Fruit fly (Drosophila melanogaster) whole organism, embryonic: ENCODE measurements around the gene Acp76A.

Source experiments
- Ada2b ChIP-seq: fragments of 200-800 bp; sonication (Bioruptor generic); IDR thresholded peaks from 2 replicates; pipeline ENCODE4 v1.3.6; 2022; ENCODE audit warnings: missing biosample characterization, missing genetic modification characterization
- Blimp-1 ChIP-seq: fragments of 200-800 bp; sonication (Bioruptor generic); optimal IDR thresholded peaks from 3 replicates; lab custom pipeline; 2018; ENCODE audit warnings: missing biosample characterization, missing genetic modification characterization, mild to moderate bottlenecking, moderate library complexity, missing genetic modification reagents
- CG11093 ChIP-seq: fragments of 200-800 bp; sonication (Bioruptor generic); IDR thresholded peaks from 3 replicates; pipeline ENCODE4 v1.3.6; 2022; ENCODE audit warnings: missing biosample characterization, missing genetic modification characterization
- CG11504 ChIP-seq: fragments of 200-800 bp; sonication (Bioruptor generic); optimal IDR thresholded peaks from 3 replicates; lab custom pipeline; 2019; ENCODE audit warnings: missing biosample characterization, mild to moderate bottlenecking, missing genetic modification characterization, moderate library complexity
- CG12219 ChIP-seq: fragments of 200-800 bp; sonication (Bioruptor generic); optimal IDR thresholded peaks from 3 replicates; lab custom pipeline; 2018; ENCODE audit warnings: missing biosample characterization, mild to moderate bottlenecking, missing genetic modification characterization
- CG1603 ChIP-seq: fragments of 200-800 bp; sonication (Bioruptor generic); optimal IDR thresholded peaks from 2 replicates; lab custom pipeline; 2019; ENCODE audit warnings: missing biosample characterization, mild to moderate bottlenecking, missing genetic modification characterization, moderate library complexity
- CG17612 ChIP-seq: fragments of 200-800 bp; sonication (Bioruptor generic); IDR thresholded peaks from 2 replicates; pipeline ENCODE4 v1.3.6; 2022; ENCODE audit warnings: missing biosample characterization, missing genetic modification characterization
- CG18011 ChIP-seq: fragments of 200-800 bp; sonication (Bioruptor generic); optimal IDR thresholded peaks from 2 replicates; lab custom pipeline; 2017; ENCODE audit warnings: missing biosample characterization, missing genetic modification characterization, mild to moderate bottlenecking, moderate library complexity, missing genotype
- CG1832 ChIP-seq: fragments of 200-800 bp; sonication (Bioruptor generic); optimal IDR thresholded peaks from 2 replicates; lab custom pipeline; 2017; ENCODE audit warnings: missing biosample characterization, mild to moderate bottlenecking, missing genetic modification characterization, inconsistent platforms
- CG2129 ChIP-seq: fragments of 200-800 bp; sonication (Bioruptor generic); IDR thresholded peaks from 2 replicates; pipeline ENCODE4 v1.3.6; 2022; ENCODE audit warnings: missing biosample characterization, missing genetic modification characterization; ENCODE audit not compliant: partially characterized antibody
- CG43689 ChIP-seq: fragments of 200-800 bp; sonication (Bioruptor generic); IDR thresholded peaks from 2 replicates; pipeline ENCODE4 v1.3.6; 2022; ENCODE audit warnings: missing biosample characterization, missing genetic modification characterization
- CG4707 ChIP-seq: fragments of 200-800 bp; sonication (Bioruptor generic); optimal IDR thresholded peaks from 2 replicates; lab custom pipeline; 2018; ENCODE audit warnings: missing biosample characterization, mild to moderate bottlenecking, missing genetic modification characterization, moderate library complexity
- CG4730 ChIP-seq: fragments of 200-800 bp; sonication (Bioruptor generic); IDR thresholded peaks from 2 replicates; pipeline ENCODE4 v1.3.6; 2022; ENCODE audit warnings: missing biosample characterization, missing genetic modification characterization
- CG6175 ChIP-seq: fragments of 200-800 bp; sonication (Bioruptor generic); IDR thresholded peaks from 3 replicates; pipeline ENCODE4 v1.3.6; 2022; ENCODE audit warnings: missing biosample characterization, missing genetic modification characterization
- CG7372 ChIP-seq: fragments of 200-800 bp; sonication (Bioruptor generic); IDR thresholded peaks from 2 replicates; pipeline ENCODE4 v1.3.6; 2022; ENCODE audit warnings: missing biosample characterization, missing genetic modification characterization
- CG7556 ChIP-seq: fragments of 200-800 bp; sonication (Bioruptor generic); optimal IDR thresholded peaks from 2 replicates; lab custom pipeline; 2017; ENCODE audit warnings: missing biosample characterization, mild to moderate bottlenecking, missing genetic modification characterization
- CG8089 ChIP-seq: fragments of 200-800 bp; sonication (Bioruptor generic); optimal IDR thresholded peaks from 3 replicates; lab custom pipeline; 2016; ENCODE audit warnings: missing biosample characterization, missing genetic modification characterization
- CG8359 ChIP-seq: fragments of 200-800 bp; sonication (Bioruptor generic); optimal IDR thresholded peaks from 2 replicates; lab custom pipeline; 2017; ENCODE audit warnings: missing biosample characterization, mild to moderate bottlenecking, missing genetic modification characterization, borderline replicate concordance
- CG9817 ChIP-seq: fragments of 200-800 bp; sonication (Bioruptor generic); optimal IDR thresholded peaks from 2 replicates; lab custom pipeline; 2018; ENCODE audit warnings: missing biosample characterization, mild to moderate bottlenecking, missing genetic modification characterization, moderate library complexity
- Dll ChIP-seq: fragments of 200-800 bp; sonication (Bioruptor generic); IDR thresholded peaks from 4 replicates; pipeline ENCODE4 v1.3.6; 2022; ENCODE audit warnings: missing biosample characterization, missing genetic modification characterization; ENCODE audit not compliant: partially characterized antibody
- Eip74EF ChIP-seq, 2 experiments: fragments of 200-800 bp in 1 of 2; fragments of >200 bp in 1 of 2; sonication (Bioruptor generic) in 1 of 2; optimal IDR thresholded peaks; 2 replicates each; lab custom pipeline; 2017 to 2019; ENCODE audit warnings: missing biosample characterization in 2 of 2, missing genetic modification characterization in 2 of 2, mild to moderate bottlenecking in 1 of 2, moderate library complexity in 1 of 2
- MTF-1 ChIP-seq: fragments of 200-800 bp; sonication (Bioruptor generic); optimal IDR thresholded peaks from 2 replicates; lab custom pipeline; 2018; ENCODE audit warnings: missing biosample characterization, mild to moderate bottlenecking, missing genetic modification characterization, borderline replicate concordance
- Nf-YB ChIP-seq: fragments of 200-800 bp; sonication (Bioruptor generic); optimal IDR thresholded peaks from 3 replicates; lab custom pipeline; 2019; ENCODE audit warnings: missing biosample characterization, mild to moderate bottlenecking, missing genetic modification characterization, moderate library complexity
- NfI ChIP-seq: fragments of 200-800 bp; sonication (Bioruptor generic); optimal IDR thresholded peaks from 3 replicates; lab custom pipeline; 2018; ENCODE audit warnings: missing biosample characterization, mild to moderate bottlenecking, missing genetic modification characterization, moderate library complexity
- Opbp ChIP-seq: fragments of 200-800 bp; sonication (Bioruptor generic); IDR thresholded peaks from 3 replicates; pipeline ENCODE4 v1.3.6; 2022; ENCODE audit warnings: missing biosample characterization, missing genetic modification characterization; ENCODE audit not compliant: partially characterized antibody
- Ssrp ChIP-seq: fragments of 200-800 bp; sonication (Bioruptor generic); optimal IDR thresholded peaks from 2 replicates; lab custom pipeline; 2018; ENCODE audit warnings: missing biosample characterization, mild to moderate bottlenecking, missing genetic modification characterization, moderate library complexity
- Xbp1 ChIP-seq: fragments of 200-800 bp; sonication (Bioruptor generic); optimal IDR thresholded peaks from 3 replicates; lab custom pipeline; 2016; ENCODE audit warnings: missing biosample characterization, mild to moderate bottlenecking, missing genetic modification characterization
- al ChIP-seq: fragments of 200-800 bp; sonication (Bioruptor generic); IDR thresholded peaks from 2 replicates; pipeline ENCODE4 v1.3.6; 2022; ENCODE audit warnings: missing biosample characterization, missing genetic modification characterization
- ash1 ChIP-seq: fragments of 200-800 bp; sonication (Bioruptor generic); optimal IDR thresholded peaks from 2 replicates; lab custom pipeline; 2018; ENCODE audit warnings: missing biosample characterization, mild to moderate bottlenecking, missing genetic modification characterization
- az2 ChIP-seq: fragments of 200-800 bp; sonication (Bioruptor generic); optimal IDR thresholded peaks from 3 replicates; lab custom pipeline; 2016; ENCODE audit warnings: missing biosample characterization, missing genetic modification characterization
- cg ChIP-seq: fragments of 200-800 bp; sonication (Bioruptor generic); optimal IDR thresholded peaks from 3 replicates; lab custom pipeline; 2019; ENCODE audit warnings: missing biosample characterization, mild to moderate bottlenecking, missing genetic modification characterization, moderate library complexity
- danr ChIP-seq: fragments of 200-800 bp; sonication (Bioruptor generic); IDR thresholded peaks from 2 replicates; pipeline ENCODE4 v1.3.6; 2022; ENCODE audit warnings: missing biosample characterization, missing genetic modification characterization
- dm ChIP-seq: fragments of 200-800 bp; sonication (Bioruptor generic); optimal IDR thresholded peaks from 3 replicates; lab custom pipeline; 2016; ENCODE audit warnings: missing biosample characterization, missing genetic modification characterization
- dpn ChIP-seq, 2 experiments: fragments of 200-800 bp; sonication (Bioruptor generic); optimal IDR thresholded peaks; 3 replicates each; lab custom pipeline; 2016; ENCODE audit warnings: missing biosample characterization in 2 of 2, missing genetic modification characterization in 2 of 2
- exex ChIP-seq: fragments of 200-800 bp; sonication (Bioruptor generic); optimal IDR thresholded peaks from 4 replicates; lab custom pipeline; 2018; ENCODE audit warnings: missing biosample characterization, mild to moderate bottlenecking, missing genetic modification characterization, moderate library complexity
- fd3F ChIP-seq: fragments of 200-800 bp; sonication (Bioruptor generic); optimal IDR thresholded peaks from 2 replicates; lab custom pipeline; 2018; ENCODE audit warnings: missing biosample characterization, mild to moderate bottlenecking, missing genetic modification characterization, moderate library complexity
- ftz-f1 ChIP-seq: fragments of 200-800 bp; sonication (Bioruptor generic); optimal IDR thresholded peaks from 2 replicates; lab custom pipeline; 2016; ENCODE audit warnings: missing biosample characterization, missing genetic modification characterization
- inv ChIP-seq: fragments of 200-800 bp; sonication (Bioruptor generic); IDR thresholded peaks from 2 replicates; pipeline ENCODE4 v1.3.6; 2022; ENCODE audit warnings: missing biosample characterization, missing genetic modification characterization; ENCODE audit not compliant: partially characterized antibody
- jumu ChIP-seq: fragments of 200-800 bp; sonication (Bioruptor generic); optimal IDR thresholded peaks from 3 replicates; lab custom pipeline; 2016; ENCODE audit warnings: missing biosample characterization, missing genetic modification characterization
- mirr ChIP-seq: fragments of 200-800 bp; sonication (Bioruptor generic); optimal IDR thresholded peaks from 3 replicates; lab custom pipeline; 2018; ENCODE audit warnings: missing biosample characterization, mild to moderate bottlenecking, missing genetic modification characterization
- pita ChIP-seq: fragments of 200-800 bp; sonication (Bioruptor generic); optimal IDR thresholded peaks from 2 replicates; lab custom pipeline; 2017; ENCODE audit warnings: missing biosample characterization, mild to moderate bottlenecking, missing genetic modification characterization
- ranshi ChIP-seq: fragments of 200-800 bp; sonication (Bioruptor generic); IDR thresholded peaks from 2 replicates; pipeline ENCODE4 v1.3.6; 2022; ENCODE audit warnings: missing biosample characterization, missing genetic modification characterization
- sens-2 ChIP-seq: fragments of 200-800 bp; sonication (Bioruptor generic); IDR thresholded peaks from 2 replicates; pipeline ENCODE4 v1.3.6; 2022; ENCODE audit warnings: missing biosample characterization, missing genetic modification characterization
- stwl ChIP-seq: fragments of 200-800 bp; sonication (Bioruptor generic); optimal IDR thresholded peaks from 3 replicates; lab custom pipeline; 2018; ENCODE audit warnings: missing biosample characterization, mild to moderate bottlenecking, missing genetic modification characterization, moderate library complexity
- tio ChIP-seq: fragments of 200-800 bp; sonication (Bioruptor generic); optimal IDR thresholded peaks from 2 replicates; lab custom pipeline; 2017; ENCODE audit warnings: missing biosample characterization, missing genetic modification characterization, inconsistent platforms
- wor ChIP-seq: fragments of 200-800 bp; sonication (Bioruptor generic); IDR thresholded peaks from 2 replicates; pipeline ENCODE4 v1.3.6; 2022; ENCODE audit warnings: missing biosample characterization, missing genetic modification characterization
- yki ChIP-seq: fragments of >200 bp; optimal IDR thresholded peaks from 3 replicates; lab custom pipeline; 2018
- z ChIP-seq: fragments of 200-800 bp; sonication (Bioruptor generic); IDR thresholded peaks from 3 replicates; pipeline ENCODE4 v1.3.6; 2022; ENCODE audit warnings: missing biosample characterization, missing genetic modification characterization
- zfh1 ChIP-seq: fragments of 200-800 bp; sonication (Bioruptor generic); IDR thresholded peaks from 3 replicates; pipeline ENCODE4 v1.3.6; 2022; ENCODE audit warnings: missing biosample characterization, missing genetic modification characterization

The Acp76A gene

DNA sequence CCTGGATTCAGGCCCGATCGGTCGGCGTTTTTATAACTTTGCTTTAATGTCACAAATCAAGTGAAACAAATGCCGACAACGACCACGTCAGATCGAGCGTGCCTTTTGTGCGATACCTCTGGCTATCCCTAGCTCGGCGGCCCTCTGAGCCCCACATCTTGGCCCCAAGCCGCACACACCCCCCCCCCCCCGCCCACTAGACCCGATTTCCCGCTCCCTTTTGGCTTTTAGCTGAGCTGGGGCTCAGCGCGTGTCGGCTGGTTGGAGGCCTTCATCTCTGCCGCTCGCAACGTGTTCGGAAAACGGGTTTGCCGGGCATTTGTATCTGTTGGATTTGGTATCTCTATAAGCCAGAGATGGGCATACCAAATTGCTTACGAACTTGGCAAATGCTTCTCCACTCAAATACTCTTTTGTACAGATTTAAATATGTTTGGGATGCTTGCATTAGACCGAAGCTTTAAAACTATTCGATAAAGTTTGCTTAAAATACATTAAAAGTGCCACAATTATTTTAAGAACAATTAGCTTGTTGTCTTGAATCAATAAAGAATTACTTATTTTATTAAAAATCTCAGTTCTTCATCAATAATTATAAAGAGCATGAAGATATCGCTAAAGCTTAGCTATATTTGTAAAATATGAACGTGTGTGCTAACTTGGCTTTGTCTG, 35.6 kb downstream of the Acp76A start (continued):
- no peak for TF ChIP-seq CG1832 (GFP tag; lab: Kevin White, UChicago)
- no peak for TF ChIP-seq yki
- TF ChIP-seq Opbp (GFP tag; lab: Robert Waterston, UW), result no peak
- peak; percentile 62 for TF ChIP-seq CG7556 (GFP tag; lab: Kevin White, UChicago)
- no peak for TF ChIP-seq CG2129 (GFP tag; lab: Robert Waterston, UW)
- TF ChIP-seq az2, result peak; percentile 22
- no peak for TF ChIP-seq CG18011 (GFP tag; lab: Kevin White, UChicago)
- no peak for TF ChIP-seq Eip74EF (GFP tag; optimal IDR thresholded peaks at IDR 0.05; lab: Kevin White, UChicago)
- TF ChIP-seq Xbp1 (GFP tag; lab: Kevin White, UChicago), result no peak
- no peak for TF ChIP-seq danr (GFP tag; lab: Robert Waterston, UW)
- no peak for TF ChIP-seq Nf-YB
- TF ChIP-seq CG43689 (GFP tag; lab: Robert Waterston, UW), result no peak; the same call in 1 of the 2 replicates
- TF ChIP-seq CG11504, result peak; percentile 59
- peak; percentile 1 for TF ChIP-seq Blimp-1 (GFP tag; lab: Kevin White, UChicago)
- no peak for TF ChIP-seq CG8359 (GFP tag; lab: Kevin White, UChicago)
- no peak for TF ChIP-seq CG4707 (GFP tag; lab: Kevin White, UChicago)
- TF ChIP-seq CG12219 (GFP tag; lab: Kevin White, UChicago), result no peak
- TF ChIP-seq CG17612 (GFP tag; lab: Robert Waterston, UW), result no peak
- TF ChIP-seq NfI (GFP tag; lab: Kevin White, UChicago), result peak; percentile 49
- peak in 1 of 2 experiments; percentile 14 for TF ChIP-seq dpn (GFP tag; optimal IDR thresholded peaks at IDR 0.05; lab: Kevin White, UChicago)
- no peak for TF ChIP-seq MTF-1 (GFP tag; lab: Kevin White, UChicago)
- TF ChIP-seq CG11093 (GFP tag; lab: Robert Waterston, UW), result no peak
- no peak for TF ChIP-seq stwl (tag; lab: Kevin White, UChicago)
- TF ChIP-seq zfh1, result no peak
- TF ChIP-seq fd3F (GFP tag; lab: Kevin White, UChicago), result peak; percentile 39
- no peak for TF ChIP-seq jumu (GFP tag; lab: Kevin White, UChicago)
- no peak for TF ChIP-seq ash1 (GFP tag; lab: Kevin White, UChicago)
- no peak for TF ChIP-seq ftz-f1 (GFP tag; lab: Kevin White, UChicago)
- TF ChIP-seq sens-2, result no peak
- no peak for TF ChIP-seq mirr (GFP tag; lab: Kevin White, UChicago)
- no peak for TF ChIP-seq CG8089 (GFP tag; lab: Kevin White, UChicago)
- TF ChIP-seq z (GFP tag; lab: Robert Waterston, UW), result no peak
- TF ChIP-seq wor (GFP tag; lab: Robert Waterston, UW), result no peak
- TF ChIP-seq CG9817, result peak; percentile 28
- no peak for TF ChIP-seq cg (GFP tag; lab: Kevin White, UChicago)
- peak; percentile 11 for TF ChIP-seq Ssrp (tag; lab: Kevin White, UChicago)
- TF ChIP-seq CG6175 (GFP tag; lab: Robert Waterston, UW), result peak; percentile 84
- TF ChIP-seq ranshi, result 0 out of 2 replicates have a peak, but pooled peaks have one; percentile 11
- no peak for TF ChIP-seq dm
- peak; percentile 28; the same call in 1 of the 2 replicates for TF ChIP-seq CG7372
- no peak for TF ChIP-seq tio
- no peak for TF ChIP-seq Ada2b (GFP tag; lab: Robert Waterston, UW)
- 0 out of 2 replicates have a peak, but pooled peaks have one; percentile 22 for TF ChIP-seq al (GFP tag; lab: Robert Waterston, UW)
- TF ChIP-seq CG4730, result no peak
- TF ChIP-seq CG1603 (tag; lab: Kevin White, UChicago), result no peak
- TF ChIP-seq Dll (GFP tag; lab: Robert Waterston, UW), result no peak
- no peak for TF ChIP-seq exex
- TF ChIP-seq inv (GFP tag; lab: Robert Waterston, UW), result no peak
- no peak for TF ChIP-seq pita (GFP tag; lab: Kevin White, UChicago)
